Fruit fly (Drosophila melanogaster): ENCODE results near the gene gzl.

gzl gene

DNA sequence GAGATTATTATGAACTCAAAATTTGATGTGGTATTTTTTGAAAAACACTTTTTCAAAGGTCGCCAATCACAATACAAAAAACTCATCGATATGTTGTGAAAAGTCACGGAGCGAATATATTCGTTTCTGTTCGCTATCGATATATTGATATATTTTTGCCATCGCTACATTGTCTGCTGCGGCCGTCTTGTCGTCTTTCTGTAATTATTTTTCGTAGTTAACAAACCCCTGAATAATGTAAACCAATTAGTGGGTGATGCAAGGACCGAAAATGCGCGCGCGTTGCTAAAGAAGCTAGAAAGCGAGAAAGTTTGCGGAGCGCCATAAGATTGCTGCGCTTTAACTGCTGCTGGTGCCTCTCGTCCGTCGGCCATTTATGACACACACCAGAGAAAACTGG lies 32.0 kb upstream of the gzl start, which contains the start of gene Pak (continued):
- peak; percentile 97 for TF ChIP-seq CG11560 (tag; IDR thresholded peaks at IDR 0.05)
- no peak; the same call in 2 of the 3 replicates for TF ChIP-seq CG34422 (GFP tag; IDR thresholded peaks at IDR 0.05)
- TF ChIP-seq Xbp1 (GFP tag; optimal IDR thresholded peaks at IDR 0.05), result no peak

DNA sequence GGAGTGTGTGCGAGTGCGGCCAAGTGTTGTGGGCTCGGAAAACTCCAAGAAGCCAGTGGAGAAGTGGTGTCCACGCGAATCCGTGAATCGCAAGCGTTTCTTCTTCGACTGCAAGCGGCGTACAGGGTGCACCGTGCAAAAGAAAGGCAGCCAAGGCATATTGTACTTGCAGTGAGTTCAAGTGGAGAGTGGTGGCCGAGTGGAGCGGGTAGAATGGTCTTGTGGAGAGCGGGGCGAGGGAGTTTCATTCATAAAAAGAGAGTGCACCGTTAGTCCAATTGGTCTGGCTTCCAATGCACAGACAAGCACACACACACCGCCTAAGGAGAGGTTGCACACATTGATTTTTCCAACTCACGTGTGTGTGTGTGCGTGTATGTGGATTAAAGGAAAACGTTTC lies 31.5 kb upstream of the gzl start:
- TF ChIP-seq crol (GFP tag; IDR thresholded peaks at IDR 0.05) (peak; percentile 61), z (GFP tag; IDR thresholded peaks at IDR 0.05) (0 out of 3 replicates have a peak, but pooled peaks have one; percentile 31), otp (GFP tag; IDR thresholded peaks at IDR 0.05) (0 out of 3 replicates have a peak, but pooled peaks have one; percentile 4), CG6254 (GFP tag; optimal IDR thresholded peaks at IDR 0.05) (peak; percentile 100), stc (GFP tag; IDR thresholded peaks at IDR 0.05) (0 out of 2 replicates have a peak, but pooled peaks have one; percentile 11), MBD-R2 (GFP tag; IDR thresholded peaks at IDR 0.05) (peak; percentile 13; the same call in 1 of the 2 replicates), HLHmδ (GFP tag; optimal IDR thresholded peaks at IDR 0.05) (peak; percentile 20), pros (GFP tag; optimal IDR thresholded peaks at IDR 0.05) (peak; percentile 79), D (optimal IDR thresholded peaks at IDR 0.05) (peak; percentile 4), D (GFP tag; optimal IDR thresholded peaks at IDR 0.05) (no peak), kni (GFP tag; optimal IDR thresholded peaks at IDR 0.05) (peak; percentile 21), gro (GFP tag; optimal IDR thresholded peaks at IDR 0.05) (no peak), so (GFP tag; IDR thresholded peaks at IDR 0.05) (peak; percentile 44; the same call in 1 of the 3 replicates), CG9437 (GFP tag; optimal IDR thresholded peaks at IDR 0.05) (peak; percentile 22), MESR4 (GFP tag; optimal IDR thresholded peaks at IDR 0.05) (peak; percentile 51), cg (GFP tag; optimal IDR thresholded peaks at IDR 0.05) (peak; percentile 85), pan (optimal IDR thresholded peaks at IDR 0.05) (no peak), pan (GFP tag; optimal IDR thresholded peaks at IDR 0.05 in 1 of 2, IDR thresholded peaks at IDR 0.05 in 1 of 2) (peak in 1 of 2 experiments; percentile 22), CG6813 (GFP tag; optimal IDR thresholded peaks at IDR 0.05) (peak; percentile 21), Sin3A (optimal IDR thresholded peaks at IDR 0.05) (no peak), CG16779 (GFP tag; IDR thresholded peaks at IDR 0.05) (0 out of 2 replicates have a peak, but pooled peaks have one; percentile 16), onecut (GFP tag; IDR thresholded peaks at IDR 0.05) (peak; percentile 84), CG8359 (GFP tag; optimal IDR thresholded peaks at IDR 0.05; ENCODE audit: borderline replicate concordance) (peak; percentile 43), Nf-YB (GFP tag; optimal IDR thresholded peaks at IDR 0.05) (peak; percentile 21), chinmo (GFP tag; IDR thresholded peaks at IDR 0.05; ENCODE audit: partially characterized antibody) (no peak), CG2199 (GFP tag; IDR thresholded peaks at IDR 0.05) (peak; percentile 66; the same call in 1 of the 3 replicates), CG4617 (GFP tag; optimal IDR thresholded peaks at IDR 0.05; ENCODE audit: borderline replicate concordance) (peak; percentile 72), Drgx (GFP tag; IDR thresholded peaks at IDR 0.05) (peak; percentile 23; the same call in 1 of the 2 replicates), nom (GFP tag; optimal IDR thresholded peaks at IDR 0.05) (peak; percentile 35), Neu2 (GFP tag; optimal IDR thresholded peaks at IDR 0.05; ENCODE audit: borderline replicate concordance) (peak; percentile 39), Med (GFP tag) (peak; percentile 27), zen (tag; optimal IDR thresholded peaks at IDR 0.05) (no peak), ham (GFP tag; IDR thresholded peaks at IDR 0.05) (no peak), cad (GFP tag; optimal IDR thresholded peaks at IDR 0.05) (peak; percentile 61), CG7963 (GFP tag; IDR thresholded peaks at IDR 0.05; ENCODE audit: partially characterized antibody) (no peak), insv (GFP tag; optimal IDR thresholded peaks at IDR 0.05) (peak; percentile 44 to 93), Elba2 (GFP tag; optimal IDR thresholded peaks at IDR 0.05) (peak; percentile 56), CG9215 (GFP tag; IDR thresholded peaks at IDR 0.05) (no peak), Side (GFP tag; optimal IDR thresholded peaks at IDR 0.05) (no peak)
